1 worm cellular context compared by ENCODE assay signal in genomic region chrIV:16775029-16775428, ce11.
TF ChIP-seq lines count a peak whose summit lies in the region.

No protein-coding gene starts in this region.

TF ChIP-seq in whole organism, L4 larva, 104 proteins besides CTCF, POLR2A, EP300 and RAD21 (continued from another document):
- TF ChIP-seq dve-1 (tag; optimal IDR thresholded peaks at IDR 0.05; lab: Kevin White, UChicago; ENCODE audit: insufficient read depth) (peak; percentile 44), ZK546.5 (tag; optimal IDR thresholded peaks at IDR 0.05; lab: Kevin White, UChicago) (no peak), F44E2.7 (GFP tag; IDR thresholded peaks at IDR 0.05; lab: Robert Waterston, UW) (peak; percentile 78; the same call in 1 of the 2 replicates), hlh-11 (tag; optimal IDR thresholded peaks at IDR 0.05; lab: Kevin White, UChicago) (no peak), pha-4 (GFP tag; IDR thresholded peaks at IDR 0.05; lab: Robert Waterston, UW) (peak; percentile 80; the same call in 1 of the 2 replicates), pha-4 (tag; optimal IDR thresholded peaks at IDR 0.05; lab: Kevin White, UChicago) (no peak), ces-1 (GFP tag; optimal IDR thresholded peaks at IDR 0.05; lab: Kevin White, UChicago) (no peak), spr-1 (tag; optimal IDR thresholded peaks at IDR 0.05; lab: Kevin White, UChicago) (peak; percentile 68), egl-27 (tag; optimal IDR thresholded peaks at IDR 0.05; lab: Kevin White, UChicago) (no peak), D1046.2 (GFP tag; IDR thresholded peaks at IDR 0.05; lab: Robert Waterston, UW) (peak; percentile 68; the same call in 1 of the 2 replicates), F26F4.8 (GFP tag; conservative IDR thresholded peaks at IDR 0.05; lab: Robert Waterston, UW) (peak; percentile 85), zfp-3 (GFP tag; conservative IDR thresholded peaks at IDR 0.05; lab: Robert Waterston, UW) (no peak), gei-8 (GFP tag; optimal IDR thresholded peaks at IDR 0.05; lab: Kevin White, UChicago) (no peak), set-16 (GFP tag; IDR thresholded peaks at IDR 0.05; lab: Robert Waterston, UW) (no peak), daf-8 (GFP tag; IDR thresholded peaks at IDR 0.05; lab: Robert Waterston, UW) (0 out of 2 replicates have a peak, but pooled peaks have one; percentile 53), vab-7 (GFP tag; IDR thresholded peaks at IDR 0.05; lab: Robert Waterston, UW) (peak; percentile 81), nhr-102 (tag; optimal IDR thresholded peaks at IDR 0.05; lab: Kevin White, UChicago) (peak; percentile 30), snpc-4 (tag; optimal IDR thresholded peaks at IDR 0.05; lab: Kevin White, UChicago) (no peak), F37D6.2 (tag; optimal IDR thresholded peaks at IDR 0.05; lab: Kevin White, UChicago) (no peak), ZK337.2 (GFP tag; IDR thresholded peaks at IDR 0.05; lab: Robert Waterston, UW) (peak; percentile 52; the same call in 1 of the 2 replicates), lin-15B (tag; optimal IDR thresholded peaks at IDR 0.05; lab: Kevin White, UChicago) (no peak), nhr-48 (tag; optimal IDR thresholded peaks at IDR 0.05; lab: Kevin White, UChicago) (peak; percentile 52), fkh-10 (GFP tag; optimal IDR thresholded peaks at IDR 0.05; lab: Kevin White, UChicago) (no peak), ceh-44 (GFP tag; IDR thresholded peaks at IDR 0.05; lab: Robert Waterston, UW) (peak; percentile 45; the same call in 1 of the 2 replicates), lin-1 (GFP tag; IDR thresholded peaks at IDR 0.05; lab: Robert Waterston, UW) (no peak; the same call in none of the 2 replicates), skn-1 (tag; optimal IDR thresholded peaks at IDR 0.05; lab: Kevin White, UChicago) (no peak), Y105C5A.15 (GFP tag; IDR thresholded peaks at IDR 0.05; lab: Robert Waterston, UW) (peak; percentile 67; the same call in 1 of the 2 replicates), dmd-8 (GFP tag; IDR thresholded peaks at IDR 0.05; lab: Robert Waterston, UW) (no peak; the same call in 1 of the 2 replicates), ama-1 (optimal IDR thresholded peaks at IDR 0.05; lab: Kevin White, UChicago) (no peak), unc-130 (GFP tag; optimal IDR thresholded peaks at IDR 0.05; lab: Kevin White, UChicago) (peak; percentile 56), lin-29 (GFP tag; IDR thresholded peaks at IDR 0.05; lab: Robert Waterston, UW) (peak; percentile 35; the same call in 1 of the 2 replicates), lin-38 (GFP tag; IDR thresholded peaks at IDR 0.05; lab: Robert Waterston, UW) (peak; percentile 76), dmd-9 (GFP tag; IDR thresholded peaks at IDR 0.05; lab: Robert Waterston, UW) (no peak), snpc-1.2 (GFP tag; IDR thresholded peaks at IDR 0.05; lab: Robert Waterston, UW) (peak; percentile 98), zip-2 (tag; optimal IDR thresholded peaks at IDR 0.05; lab: Kevin White, UChicago) (no peak), mdl-1 (tag; optimal IDR thresholded peaks at IDR 0.05; lab: Kevin White, UChicago) (no peak), dmd-6 (GFP tag; IDR thresholded peaks at IDR 0.05; lab: Robert Waterston, UW) (no peak), lir-3 (tag; optimal IDR thresholded peaks at IDR 0.05; lab: Kevin White, UChicago) (peak; percentile 34), daf-16 (GFP tag; optimal IDR thresholded peaks at IDR 0.05; lab: Kevin White, UChicago) (peak in 1 of 2 experiments; percentile 85), daf-16 (tag; optimal IDR thresholded peaks at IDR 0.05; lab: Kevin White, UChicago) (peak; percentile 40), rbr-2 (tag; optimal IDR thresholded peaks at IDR 0.05; lab: Kevin White, UChicago) (peak; percentile 21)
